Worm (Caenorhabditis elegans): ENCODE results near the gene enri-2.

Gene enri-2

DNA sequence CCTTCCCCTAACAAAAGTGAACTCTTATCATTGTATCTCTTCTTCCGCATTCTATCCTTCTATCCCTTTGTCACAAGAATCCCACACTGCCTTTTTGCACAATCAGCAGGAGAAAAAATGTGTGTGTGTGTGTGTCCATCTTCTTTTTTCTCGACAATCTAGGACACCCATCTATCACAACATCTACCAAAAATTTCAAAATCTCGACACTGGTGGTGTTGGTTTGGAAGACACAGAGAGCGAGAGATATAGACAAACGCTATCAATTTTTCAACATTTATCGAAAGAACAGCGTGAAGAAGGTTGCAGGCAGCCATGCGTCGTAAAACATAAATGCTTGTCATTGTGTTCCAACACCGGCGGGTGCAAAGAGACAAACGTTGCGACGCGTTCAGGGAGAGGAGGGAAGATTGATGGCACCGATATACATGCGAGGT, 36.8 kb upstream of the enri-2 start:
- no peak for TF ChIP-seq tag-97 (GFP tag; IDR thresholded peaks at IDR 0.05)
- peak in 1 of 2 experiments; percentile 30 for TF ChIP-seq daf-16 (GFP tag; optimal IDR thresholded peaks at IDR 0.05)
- no peak for TF ChIP-seq daf-16 (tag; optimal IDR thresholded peaks at IDR 0.05)
- TF ChIP-seq ceh-44 (GFP tag; IDR thresholded peaks at IDR 0.05): no peak
- TF ChIP-seq cey-2 (tag; optimal IDR thresholded peaks at IDR 0.05; ENCODE audit: borderline replicate concordance, insufficient read depth): no peak
- TF ChIP-seq T20F7.1 (GFP tag; optimal IDR thresholded peaks at IDR 0.05): no peak
- no peak for TF ChIP-seq ama-1 (optimal IDR thresholded peaks at IDR 0.05)
- no peak for TF ChIP-seq ces-1 (GFP tag; optimal IDR thresholded peaks at IDR 0.05)
- peak; percentile 74 for TF ChIP-seq dmd-6 (GFP tag; IDR thresholded peaks at IDR 0.05)
- peak; percentile 45 for TF ChIP-seq dve-1 (tag; optimal IDR thresholded peaks at IDR 0.05; ENCODE audit: insufficient read depth)
- no peak for TF ChIP-seq egl-27 (tag; optimal IDR thresholded peaks at IDR 0.05)
- TF ChIP-seq rbr-2 (tag; optimal IDR thresholded peaks at IDR 0.05): no peak
- TF ChIP-seq gei-8 (GFP tag; optimal IDR thresholded peaks at IDR 0.05): no peak
- no peak for TF ChIP-seq mes-2 (tag; optimal IDR thresholded peaks at IDR 0.05; ENCODE audit: poor library complexity, severe bottlenecking)
- TF ChIP-seq pqm-1 (tag; optimal IDR thresholded peaks at IDR 0.05): no peak
- no peak for TF ChIP-seq jun-1 (tag; optimal IDR thresholded peaks at IDR 0.05)
- TF ChIP-seq unc-130 (GFP tag; optimal IDR thresholded peaks at IDR 0.05): no peak
- no peak for TF ChIP-seq ztf-7 (tag; optimal IDR thresholded peaks at IDR 0.05)
- no peak for TF ChIP-seq ceh-62 (tag; optimal IDR thresholded peaks at IDR 0.05)
- TF ChIP-seq ceh-20 (GFP tag; IDR thresholded peaks at IDR 0.05): no peak; the same call in 1 of the 2 replicates
- TF ChIP-seq ZK546.5 (tag; optimal IDR thresholded peaks at IDR 0.05): no peak
- no peak for TF ChIP-seq ztf-11 (tag; optimal IDR thresholded peaks at IDR 0.05)
- TF ChIP-seq set-16 (GFP tag; IDR thresholded peaks at IDR 0.05): no peak
- no peak for TF ChIP-seq fos-1 (tag; optimal IDR thresholded peaks at IDR 0.05)
- no peak for TF ChIP-seq F10B5.3 (tag; optimal IDR thresholded peaks at IDR 0.05)
- TF ChIP-seq egl-43 (GFP tag; IDR thresholded peaks at IDR 0.05): no peak
- TF ChIP-seq spr-1 (tag; optimal IDR thresholded peaks at IDR 0.05): no peak
- no peak for TF ChIP-seq F26F4.8 (GFP tag; conservative IDR thresholded peaks at IDR 0.05)
- TF ChIP-seq saeg-2 (GFP tag; IDR thresholded peaks at IDR 0.05): no peak
- TF ChIP-seq nhr-25 (tag; optimal IDR thresholded peaks at IDR 0.05; ENCODE audit: borderline replicate concordance, insufficient read depth): no peak
- TF ChIP-seq F37D6.2 (tag; optimal IDR thresholded peaks at IDR 0.05): no peak
- no peak for TF ChIP-seq vab-7 (GFP tag; IDR thresholded peaks at IDR 0.05)
- TF ChIP-seq F49E8.2 (tag; optimal IDR thresholded peaks at IDR 0.05; ENCODE audit: borderline replicate concordance): no peak
- TF ChIP-seq daf-19 (GFP tag; conservative IDR thresholded peaks at IDR 0.05): no peak
- no peak for TF ChIP-seq dmd-8 (GFP tag; IDR thresholded peaks at IDR 0.05)
- TF ChIP-seq hlh-30 (tag; optimal IDR thresholded peaks at IDR 0.05; ENCODE audit: insufficient read depth): peak; percentile 69
- no peak for TF ChIP-seq skn-1 (tag; optimal IDR thresholded peaks at IDR 0.05)
- no peak for TF ChIP-seq nhr-102 (tag; optimal IDR thresholded peaks at IDR 0.05)
- no peak for TF ChIP-seq lir-3 (tag; optimal IDR thresholded peaks at IDR 0.05)
- no peak for TF ChIP-seq snpc-4 (tag; optimal IDR thresholded peaks at IDR 0.05)
- no peak for TF ChIP-seq hmg-1.1 (GFP tag; IDR thresholded peaks at IDR 0.05)
- peak; percentile 86 for TF ChIP-seq hlh-11 (tag; optimal IDR thresholded peaks at IDR 0.05)
- TF ChIP-seq attf-4 (tag; optimal IDR thresholded peaks at IDR 0.05): no peak
- peak; percentile 70 for TF ChIP-seq tra-1 (GFP tag; IDR thresholded peaks at IDR 0.05)
- TF ChIP-seq lim-7 (GFP tag; IDR thresholded peaks at IDR 0.05): no peak
- no peak for TF ChIP-seq lin-29 (GFP tag; IDR thresholded peaks at IDR 0.05)
- no peak for TF ChIP-seq nhr-41 (GFP tag; IDR thresholded peaks at IDR 0.05)
- no peak for TF ChIP-seq ceh-32 (tag; optimal IDR thresholded peaks at IDR 0.05; ENCODE audit: poor library complexity)
- no peak for TF ChIP-seq sdz-12 (GFP tag; optimal IDR thresholded peaks at IDR 0.05)
- TF ChIP-seq dmd-9 (GFP tag; IDR thresholded peaks at IDR 0.05): no peak
- TF ChIP-seq arid-1 (GFP tag; conservative IDR thresholded peaks at IDR 0.05): no peak
- TF ChIP-seq nhr-28 (tag; optimal IDR thresholded peaks at IDR 0.05): peak; percentile 89

Data from whole organism, L4 larva.